Fruit fly (Drosophila melanogaster): ENCODE measurements around the gene CG4459.

The CG4459 gene

dm6 chr3R:19924331-19924730 lies 4.1 kb downstream of the CG4459 start:
- TF ChIP-seq Myc (optimal IDR thresholded peaks at IDR 0.05) (no peak), insv (optimal IDR thresholded peaks at IDR 0.05) (no peak), Sin3A (optimal IDR thresholded peaks at IDR 0.05) (no peak), h (optimal IDR thresholded peaks at IDR 0.05) (no peak), ttk (optimal IDR thresholded peaks at IDR 0.05) (no peak), psq (optimal IDR thresholded peaks at IDR 0.05) (no peak)

DNA sequence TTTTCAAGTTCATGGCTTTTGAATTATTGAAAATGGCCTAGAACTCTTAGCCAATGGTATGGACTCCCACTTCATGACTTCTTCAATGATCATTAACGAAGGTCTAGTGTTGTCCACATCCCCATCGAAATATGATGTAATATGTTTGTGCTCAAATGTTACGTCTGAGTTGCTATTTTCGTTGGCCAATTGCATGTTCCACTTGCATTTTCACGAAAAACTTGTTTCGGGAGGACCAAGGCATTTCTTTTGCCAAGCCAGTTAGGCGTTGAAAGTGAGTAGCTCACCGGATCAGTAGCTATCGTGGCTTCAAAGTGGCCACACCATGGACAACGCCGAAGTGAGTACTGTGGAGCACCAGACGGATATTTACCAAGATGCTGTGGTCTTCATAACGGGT lies 10.2 kb downstream of the CG4459 start, which contains the start of gene CG4770:
CG4770 (plus strand) TSS at position 301 of the 400 bp plus-strand sequence.
- TF ChIP-seq insv (optimal IDR thresholded peaks at IDR 0.05) (no peak), ttk (optimal IDR thresholded peaks at IDR 0.05) (no peak), Sin3A (optimal IDR thresholded peaks at IDR 0.05) (no peak), Myc (optimal IDR thresholded peaks at IDR 0.05) (no peak), psq (optimal IDR thresholded peaks at IDR 0.05) (no peak), h (optimal IDR thresholded peaks at IDR 0.05) (no peak)

- no peak for TF ChIP-seq h (optimal IDR thresholded peaks at IDR 0.05)
- TF ChIP-seq Myc (optimal IDR thresholded peaks at IDR 0.05), result no peak
- TF ChIP-seq insv (optimal IDR thresholded peaks at IDR 0.05), result no peak
- TF ChIP-seq Sin3A (optimal IDR thresholded peaks at IDR 0.05), result no peak
These were observed 10.7 kb downstream of the CG4459 start, which contains the start of gene CG4465 for dm6 chr3R:19917739-19918138. Gene CG4465 (minus strand): TSS chr3R:19917839.

DNA sequence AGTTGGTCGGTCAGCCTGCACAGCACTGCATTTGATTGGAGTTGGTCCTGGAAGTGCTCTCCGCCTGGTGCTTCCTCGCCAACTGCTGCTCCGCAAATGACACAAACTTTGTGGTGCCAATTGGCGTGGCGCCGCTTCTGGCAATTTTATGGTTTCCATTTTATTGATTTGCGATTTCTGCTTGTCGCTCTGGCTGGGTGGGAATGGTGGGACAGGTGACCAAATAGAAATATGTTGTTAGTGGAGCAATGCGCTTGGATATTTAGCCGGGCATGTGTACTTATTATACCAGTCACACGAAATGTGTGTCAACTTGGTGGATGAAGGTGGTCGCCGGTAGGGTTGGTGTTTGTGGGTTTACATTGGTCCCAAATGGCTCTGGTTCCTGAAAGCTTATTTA lies 13.1 kb downstream of the CG4459 start, which contains the start of the genes Xport-A and Xport-B:
Xport-A (minus strand) TSS at position 101 of the 400 bp plus-strand sequence.
Xport-B (minus strand) TSS at position 101 of the 400 bp plus-strand sequence.
- no peak for TF ChIP-seq psq (optimal IDR thresholded peaks at IDR 0.05)
- TF ChIP-seq Sin3A (optimal IDR thresholded peaks at IDR 0.05), result no peak
- TF ChIP-seq insv (optimal IDR thresholded peaks at IDR 0.05), result no peak
- TF ChIP-seq h (optimal IDR thresholded peaks at IDR 0.05), result no peak
- TF ChIP-seq Myc (optimal IDR thresholded peaks at IDR 0.05), result no peak
- TF ChIP-seq ttk (optimal IDR thresholded peaks at IDR 0.05), result no peak

DNA sequence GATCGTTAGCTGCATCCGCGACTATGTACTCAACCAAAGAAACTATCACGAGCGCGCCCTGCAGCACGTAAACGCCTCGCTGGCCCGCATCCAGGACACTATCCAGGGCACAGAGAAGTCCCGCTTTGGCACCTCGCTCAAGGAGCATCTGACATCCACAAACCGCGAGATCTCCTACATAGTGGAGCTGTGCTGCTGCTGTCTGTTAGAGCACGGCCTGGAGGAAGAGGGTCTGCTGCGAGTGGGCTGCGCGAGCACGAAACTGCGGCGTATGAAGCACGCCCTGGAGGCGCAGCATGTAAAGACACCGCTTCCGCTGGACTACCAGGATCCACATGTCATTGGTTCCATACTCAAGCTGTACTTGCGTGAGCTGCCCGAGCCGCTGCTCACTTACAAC lies 17.4 kb downstream of the CG4459 start:
- no peak for TF ChIP-seq psq (optimal IDR thresholded peaks at IDR 0.05)
- no peak for TF ChIP-seq ttk (optimal IDR thresholded peaks at IDR 0.05)
- no peak for TF ChIP-seq Myc (optimal IDR thresholded peaks at IDR 0.05)
- no peak for TF ChIP-seq insv (optimal IDR thresholded peaks at IDR 0.05)
- TF ChIP-seq Sin3A (optimal IDR thresholded peaks at IDR 0.05), result no peak
- no peak for TF ChIP-seq h (optimal IDR thresholded peaks at IDR 0.05)

DNA sequence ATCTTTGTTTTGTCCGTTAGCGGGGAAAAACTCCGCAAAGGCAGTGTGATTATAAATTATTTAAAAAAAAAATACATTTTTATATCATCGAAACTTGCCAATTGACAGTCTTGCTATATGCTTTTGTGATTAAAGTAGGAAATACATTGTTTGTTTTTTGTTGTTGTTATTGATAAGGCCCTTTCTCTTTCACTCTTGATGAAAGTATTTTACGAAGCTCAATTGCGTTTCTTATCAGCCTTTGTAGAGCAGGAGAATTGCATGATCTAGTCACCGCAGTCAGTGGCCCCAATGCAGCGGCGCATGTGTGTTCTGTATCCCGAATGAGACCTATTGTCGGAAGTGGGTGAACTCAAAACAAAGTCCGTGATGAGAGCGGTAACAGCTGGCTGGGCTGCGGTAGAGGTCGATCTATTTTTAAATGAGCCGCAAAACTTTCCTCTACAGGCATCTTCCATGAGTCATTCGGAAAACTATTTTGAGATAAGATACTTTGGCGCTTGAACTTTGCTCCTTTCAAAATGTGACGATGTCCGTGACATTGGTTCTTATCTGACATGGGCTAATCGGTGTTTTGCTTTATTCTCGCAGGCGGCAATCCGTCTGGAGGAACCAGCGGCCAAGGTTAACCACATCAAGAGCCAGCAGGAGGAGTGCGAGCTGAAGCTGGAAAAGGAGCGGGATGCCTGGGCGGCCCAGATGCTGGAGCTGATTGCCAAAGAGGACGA lies 18.0 kb downstream of the CG4459 start:
- TF ChIP-seq Sin3A (optimal IDR thresholded peaks at IDR 0.05) (no peak), psq (optimal IDR thresholded peaks at IDR 0.05) (no peak), insv (optimal IDR thresholded peaks at IDR 0.05) (no peak), h (optimal IDR thresholded peaks at IDR 0.05) (no peak), Myc (optimal IDR thresholded peaks at IDR 0.05) (no peak), ttk (optimal IDR thresholded peaks at IDR 0.05) (no peak)

- TF ChIP-seq Myc (optimal IDR thresholded peaks at IDR 0.05) (no peak), h (optimal IDR thresholded peaks at IDR 0.05) (no peak), Sin3A (optimal IDR thresholded peaks at IDR 0.05) (no peak), insv (optimal IDR thresholded peaks at IDR 0.05) (no peak), ttk (optimal IDR thresholded peaks at IDR 0.05) (no peak), psq (optimal IDR thresholded peaks at IDR 0.05) (no peak)
These were observed 18.8 kb downstream of the CG4459 start for dm6 chr3R:19909541-19910182.

dm6 chr3R:19908863-19909343 lies 19.5 kb downstream of the CG4459 start:
- no peak for TF ChIP-seq insv (optimal IDR thresholded peaks at IDR 0.05)
- TF ChIP-seq Myc (optimal IDR thresholded peaks at IDR 0.05), result no peak
- TF ChIP-seq ttk (optimal IDR thresholded peaks at IDR 0.05), result no peak
- no peak for TF ChIP-seq h (optimal IDR thresholded peaks at IDR 0.05)
- TF ChIP-seq psq (optimal IDR thresholded peaks at IDR 0.05), result no peak
- TF ChIP-seq Sin3A (optimal IDR thresholded peaks at IDR 0.05), result no peak

DNA sequence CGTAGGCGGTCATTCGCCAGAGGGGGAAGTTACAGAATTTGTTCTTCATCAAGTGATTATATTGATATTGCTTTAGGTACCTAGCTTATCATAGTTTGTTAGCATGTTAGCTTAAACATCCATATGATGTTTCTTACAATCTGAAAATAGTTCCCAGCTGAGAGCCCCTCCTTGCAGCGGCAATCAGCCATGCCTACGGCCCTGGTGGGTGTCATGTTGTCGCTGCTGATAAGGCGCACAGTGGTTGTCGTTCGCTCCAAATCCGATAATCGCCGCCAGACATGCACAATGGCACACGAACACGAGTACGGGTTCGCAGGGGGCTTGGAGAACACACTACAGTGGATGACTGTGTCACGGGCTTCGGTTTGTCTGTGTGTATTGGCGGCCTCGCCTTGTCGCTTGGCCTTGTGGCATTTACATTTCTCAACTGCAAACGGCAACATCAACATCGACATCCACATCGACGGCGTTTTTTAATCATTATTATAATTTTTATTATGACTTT lies 22.5 kb downstream of the CG4459 start:
- no peak for TF ChIP-seq Sin3A (optimal IDR thresholded peaks at IDR 0.05)
- TF ChIP-seq ttk (optimal IDR thresholded peaks at IDR 0.05), result no peak
- TF ChIP-seq h (optimal IDR thresholded peaks at IDR 0.05), result no peak
- TF ChIP-seq insv (optimal IDR thresholded peaks at IDR 0.05), result no peak
- no peak for TF ChIP-seq psq (optimal IDR thresholded peaks at IDR 0.05)
- no peak for TF ChIP-seq Myc (optimal IDR thresholded peaks at IDR 0.05)

DNA sequence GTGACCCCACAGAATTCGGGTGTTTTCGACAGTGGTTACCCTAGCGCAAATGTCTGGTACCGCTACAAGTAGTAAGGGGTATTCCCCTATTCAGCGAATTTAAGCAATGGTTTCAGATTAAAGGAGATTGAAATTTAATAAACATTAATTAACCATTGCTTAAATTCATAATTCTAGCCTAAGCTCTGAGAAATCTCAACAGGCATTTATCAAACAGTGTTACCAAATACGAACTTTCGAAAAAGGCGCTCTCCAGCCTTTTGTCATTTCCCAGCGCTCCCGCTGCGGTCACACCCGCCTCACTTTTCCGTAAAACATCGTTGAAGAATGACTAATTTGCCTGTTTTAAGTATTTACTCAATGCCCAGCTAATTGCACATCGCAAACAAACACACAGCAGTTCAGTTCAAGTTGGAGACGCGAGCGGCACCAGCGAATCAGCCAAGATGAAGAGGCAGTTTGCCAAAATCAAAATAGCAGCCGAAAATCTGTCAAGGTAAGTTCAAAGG lies 23.5 kb downstream of the CG4459 start, which contains the start of the genes Surf6 and RhoGAP92B:
Surf6 (minus strand) TSS at position 4 of the 509 bp plus-strand sequence.
RhoGAP92B (plus strand) TSS at position 300 of the 509 bp plus-strand sequence.
- no peak for TF ChIP-seq insv (optimal IDR thresholded peaks at IDR 0.05)
- TF ChIP-seq ttk (optimal IDR thresholded peaks at IDR 0.05), result no peak
- TF ChIP-seq Sin3A (optimal IDR thresholded peaks at IDR 0.05), result no peak
- TF ChIP-seq h (optimal IDR thresholded peaks at IDR 0.05), result no peak
- TF ChIP-seq psq (optimal IDR thresholded peaks at IDR 0.05), result no peak
- TF ChIP-seq Myc (optimal IDR thresholded peaks at IDR 0.05), result no peak

- no peak for TF ChIP-seq insv (optimal IDR thresholded peaks at IDR 0.05)
- no peak for TF ChIP-seq Sin3A (optimal IDR thresholded peaks at IDR 0.05)
- no peak for TF ChIP-seq ttk (optimal IDR thresholded peaks at IDR 0.05)
- no peak for TF ChIP-seq psq (optimal IDR thresholded peaks at IDR 0.05)
- no peak for TF ChIP-seq Myc (optimal IDR thresholded peaks at IDR 0.05)
- TF ChIP-seq h (optimal IDR thresholded peaks at IDR 0.05), result no peak
These were observed 25.3 kb downstream of the CG4459 start, which contains the start of gene ClpX for dm6 chr3R:19902926-19903739. Gene ClpX (minus strand): TSS chr3R:19903689.

Data from Kc167 (cell line).